Worm (Caenorhabditis elegans): ENCODE results near the gene lmp-1.

ce11 chrX:6331409-6331808, 46.1 kb downstream of the lmp-1 start, which contains the start of gene col-170:
- TF ChIP-seq skn-1 (tag; optimal IDR thresholded peaks at IDR 0.05) (no peak), ces-1 (GFP tag; optimal IDR thresholded peaks at IDR 0.05) (no peak), ZK337.2 (GFP tag; IDR thresholded peaks at IDR 0.05) (no peak), ZK546.5 (tag; optimal IDR thresholded peaks at IDR 0.05) (no peak), mep-1 (tag; optimal IDR thresholded peaks at IDR 0.05) (no peak), mxl-3 (GFP tag; optimal IDR thresholded peaks at IDR 0.05) (no peak), aha-1 (tag) (peak; percentile 81), tag-97 (GFP tag; IDR thresholded peaks at IDR 0.05) (no peak), zag-1 (tag; optimal IDR thresholded peaks at IDR 0.05) (no peak), nhr-41 (GFP tag; IDR thresholded peaks at IDR 0.05) (no peak), mdl-1 (tag; optimal IDR thresholded peaks at IDR 0.05) (no peak), F49E8.2 (tag; optimal IDR thresholded peaks at IDR 0.05; ENCODE audit: borderline replicate concordance) (no peak), duxl-1 (tag; optimal IDR thresholded peaks at IDR 0.05; ENCODE audit: poor library complexity) (no peak)
